Fruit fly (Drosophila melanogaster): ENCODE results near the gene Ir94c.

Gene Ir94c

DNA sequence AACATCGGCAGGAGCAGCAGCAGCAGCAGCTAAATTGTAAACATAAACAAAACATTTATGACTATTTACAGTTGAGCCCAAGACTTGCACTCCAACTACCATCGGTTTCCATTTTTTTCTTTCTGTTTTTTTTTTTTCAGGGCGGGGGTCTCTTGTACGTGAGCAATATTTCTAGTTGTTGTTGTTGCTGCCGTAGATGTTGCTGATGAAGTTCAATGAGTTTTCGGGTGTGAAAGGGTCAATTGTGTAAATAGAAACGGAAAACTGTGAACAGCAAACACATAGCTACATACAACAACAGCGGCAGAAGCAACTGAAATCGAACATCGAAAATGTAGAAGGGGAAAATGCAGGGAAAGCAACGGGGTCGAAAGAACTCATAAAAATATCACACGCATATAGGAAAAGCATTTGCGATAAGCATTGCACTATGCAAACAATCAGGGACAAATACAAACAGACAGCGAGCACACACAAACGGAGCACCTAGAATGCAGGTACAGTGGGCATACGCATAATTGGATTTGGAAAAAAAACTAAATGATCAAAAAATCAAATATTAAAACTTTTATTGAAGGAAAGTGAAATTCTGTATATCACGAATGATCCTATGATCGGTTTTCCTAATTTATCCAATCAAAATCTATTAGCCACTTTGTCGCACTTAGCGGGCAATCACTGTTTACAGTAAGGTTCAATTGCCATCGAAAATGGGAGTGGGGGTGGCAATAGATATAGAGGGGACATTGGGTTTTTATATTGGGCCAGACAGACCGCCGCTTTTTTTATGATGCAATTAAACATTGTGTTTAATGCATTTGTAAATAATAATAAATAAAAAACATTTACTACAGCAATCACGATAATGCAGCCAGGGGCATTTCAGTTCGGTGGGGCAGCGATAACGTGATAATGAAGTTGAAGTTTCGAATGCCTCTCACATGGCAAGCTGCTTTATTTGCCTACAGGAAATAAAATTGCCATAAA is 26.5 kb upstream of the Ir94c start (continued):
- peak; percentile 80 for TF ChIP-seq CG4730 (GFP tag; IDR thresholded peaks at IDR 0.05)
- peak; percentile 67 for TF ChIP-seq CG16815 (GFP tag; optimal IDR thresholded peaks at IDR 0.05)
- peak; percentile 35 for TF ChIP-seq Atf-2 (GFP tag; optimal IDR thresholded peaks at IDR 0.05)
- 0 out of 3 replicates have a peak, but pooled peaks have one; percentile 29 for TF ChIP-seq CG6175 (GFP tag; IDR thresholded peaks at IDR 0.05)
- peak; percentile 65 for TF ChIP-seq dan (GFP tag; IDR thresholded peaks at IDR 0.05)
- TF ChIP-seq ATbp (GFP tag; optimal IDR thresholded peaks at IDR 0.05): peak; percentile 76
- TF ChIP-seq C15 (GFP tag; IDR thresholded peaks at IDR 0.05): no peak; the same call in 2 of the 3 replicates
- TF ChIP-seq CG18262 (tag; optimal IDR thresholded peaks at IDR 0.05): peak; percentile 95
- TF ChIP-seq CG8478 (optimal IDR thresholded peaks at IDR 0.05): no peak
- TF ChIP-seq CG5245 (GFP tag; optimal IDR thresholded peaks at IDR 0.05): peak; percentile 86
- TF ChIP-seq odd (GFP tag; optimal IDR thresholded peaks at IDR 0.05): no peak
- TF ChIP-seq Fer1 (GFP tag; optimal IDR thresholded peaks at IDR 0.05): peak; percentile 47
- no peak for TF ChIP-seq CG34376 (GFP tag; optimal IDR thresholded peaks at IDR 0.05)
- TF ChIP-seq CG14667 (GFP tag; IDR thresholded peaks at IDR 0.05): peak; percentile 72
- peak; percentile 23 for TF ChIP-seq CG7745 (tag; optimal IDR thresholded peaks at IDR 0.05)
- peak; percentile 76 for TF ChIP-seq CG1529 (GFP tag; optimal IDR thresholded peaks at IDR 0.05)
- TF ChIP-seq CG6689 (GFP tag; IDR thresholded peaks at IDR 0.05): peak; percentile 85
- peak; percentile 69 for TF ChIP-seq tin (GFP tag; optimal IDR thresholded peaks at IDR 0.05)
- peak; percentile 92 for TF ChIP-seq ara (GFP tag; IDR thresholded peaks at IDR 0.05)
- TF ChIP-seq CG10565 (GFP tag; optimal IDR thresholded peaks at IDR 0.05): peak; percentile 33
- no peak for TF ChIP-seq CG9797 (GFP tag; optimal IDR thresholded peaks at IDR 0.05)
- TF ChIP-seq CG6813 (GFP tag; optimal IDR thresholded peaks at IDR 0.05): peak; percentile 77
- TF ChIP-seq CG11093 (GFP tag; IDR thresholded peaks at IDR 0.05): peak; percentile 86
- peak; percentile 63 for TF ChIP-seq CG4820 (GFP tag; optimal IDR thresholded peaks at IDR 0.05)
- peak; percentile 37 for TF ChIP-seq CG5180 (GFP tag; optimal IDR thresholded peaks at IDR 0.05)
- peak; percentile 33; the same call in 1 of the 2 replicates for TF ChIP-seq Lim3 (GFP tag; IDR thresholded peaks at IDR 0.05)
- no peak for TF ChIP-seq pan (optimal IDR thresholded peaks at IDR 0.05)
- TF ChIP-seq pan (GFP tag; optimal IDR thresholded peaks at IDR 0.05 in 1 of 2, IDR thresholded peaks at IDR 0.05 in 1 of 2): peak in 1 of 2 experiments; percentile 81
- peak; percentile 85 for TF ChIP-seq fd96Cb (tag; optimal IDR thresholded peaks at IDR 0.05)
- peak; percentile 39 for TF ChIP-seq CG3281 (GFP tag; optimal IDR thresholded peaks at IDR 0.05)
- peak; percentile 82; the same call in 2 of the 3 replicates for TF ChIP-seq CG34422 (GFP tag; IDR thresholded peaks at IDR 0.05)
- peak; percentile 89 for TF ChIP-seq bab2 (GFP tag; optimal IDR thresholded peaks at IDR 0.05)
- TF ChIP-seq yki (optimal IDR thresholded peaks at IDR 0.05): no peak
- TF ChIP-seq zfh1 (GFP tag; IDR thresholded peaks at IDR 0.05): peak; percentile 96
- peak; percentile 45; the same call in 1 of the 2 replicates for TF ChIP-seq Atf6 (GFP tag; IDR thresholded peaks at IDR 0.05)
- TF ChIP-seq ftz-f1 (GFP tag; optimal IDR thresholded peaks at IDR 0.05): no peak
- TF ChIP-seq HLH54F (GFP tag; optimal IDR thresholded peaks at IDR 0.05): peak; percentile 53
- no peak for TF ChIP-seq GATAe (GFP tag; conservative IDR thresholded peaks at IDR 0.05)
- no peak for TF ChIP-seq Hr39 (optimal IDR thresholded peaks at IDR 0.05)
- TF ChIP-seq CG31365 (tag; optimal IDR thresholded peaks at IDR 0.05): no peak
- no peak for TF ChIP-seq Adf1 (GFP tag; IDR thresholded peaks at IDR 0.05)
- no peak for TF ChIP-seq CG11456 (GFP tag; IDR thresholded peaks at IDR 0.05)
- peak; percentile 53 for TF ChIP-seq CG30431 (GFP tag; optimal IDR thresholded peaks at IDR 0.05)
- no peak for TF ChIP-seq crol (GFP tag; IDR thresholded peaks at IDR 0.05)
- no peak for TF ChIP-seq CG31224 (GFP tag; IDR thresholded peaks at IDR 0.05)
- TF ChIP-seq ERR (GFP tag; optimal IDR thresholded peaks at IDR 0.05): no peak
- TF ChIP-seq fru (optimal IDR thresholded peaks at IDR 0.05): no peak
- TF ChIP-seq CG12391 (tag; optimal IDR thresholded peaks at IDR 0.05): peak; percentile 80
- peak; percentile 30 for TF ChIP-seq CG18619 (GFP tag; optimal IDR thresholded peaks at IDR 0.05)
- peak; percentile 92 for TF ChIP-seq Kr (GFP tag; optimal IDR thresholded peaks at IDR 0.05)
- peak; percentile 21 for TF ChIP-seq Sry-β (GFP tag; optimal IDR thresholded peaks at IDR 0.05)

Measured in whole organism, embryonic.